Worm (Caenorhabditis elegans) whole organism, L4 larva: Measurements from ENCODE around the gene nhr-8.
A peak's percentile ranks its signal among the peaks of the same experiment; 100 is the strongest.

Experiments
- F10B5.3 ChIP-seq: sonication (generic microtip); optimal IDR thresholded peaks from 2 replicates; lab custom pipeline; 2016; ENCODE audit warnings: mild to moderate bottlenecking, missing genetic modification characterization, missing compliant biosample characterization
- F26F4.8 ChIP-seq: fragments of 200-800 bp; sonication (Bioruptor generic); conservative IDR thresholded peaks from 2 replicates; pipeline ENCODE4 v1.3.6; 2022; ENCODE audit warnings: missing genetic modification characterization, missing compliant biosample characterization
- R02D3.7 ChIP-seq: fragments of 150-350 bp; sonication (generic microtip); optimal IDR thresholded peaks from 3 replicates; lab custom pipeline; 2014; ENCODE audit warnings: missing biosample characterization, missing genetic modification characterization
- T20F7.1 ChIP-seq: fragments of 200-800 bp; sonication (Bioruptor generic); optimal IDR thresholded peaks from 2 replicates; lab custom pipeline; 2018; ENCODE audit warnings: mild to moderate bottlenecking, missing genetic modification characterization, missing compliant biosample characterization
- Y48G9A.11 ChIP-seq: fragments of 200-800 bp; sonication (Bioruptor generic); IDR thresholded peaks from 2 replicates; pipeline ENCODE4 v1.3.6; 2022; ENCODE audit warnings: missing genetic modification reagents, missing genetic modification characterization, missing compliant biosample characterization
- Y5F2A.4 ChIP-seq: fragments of 200-800 bp; sonication (Bioruptor generic); optimal IDR thresholded peaks from 2 replicates; lab custom pipeline; 2018; ENCODE audit warnings: mild to moderate bottlenecking, missing genetic modification characterization, missing compliant biosample characterization
- aha-1 ChIP-seq: fragments of 150-350 bp; peaks from one replicate; lab custom pipeline; 2014; ENCODE audit warnings: missing biosample characterization, missing genetic modification characterization
- aly-2 ChIP-seq: sonication (generic microtip); optimal IDR thresholded peaks from 2 replicates; lab custom pipeline; 2018; ENCODE audit warnings: missing biosample characterization, missing genetic modification characterization
- ceh-20 ChIP-seq: fragments of 200-800 bp; sonication (Bioruptor generic); IDR thresholded peaks from 2 replicates; pipeline ENCODE4 v1.3.6; 2022; ENCODE audit warnings: missing genetic modification reagents, missing genetic modification characterization, missing compliant biosample characterization
- ceh-28 ChIP-seq: fragments of 150-350 bp; optimal IDR thresholded peaks from 2 replicates; lab custom pipeline; 2014; ENCODE audit warnings: missing biosample characterization, missing genetic modification reagents, missing genetic modification characterization
- ceh-62 ChIP-seq: sonication (generic microtip); optimal IDR thresholded peaks from 2 replicates; lab custom pipeline; 2017; ENCODE audit warnings: missing biosample characterization, missing genetic modification characterization
- daf-16 ChIP-seq, 3 experiments: sonication (generic microtip); optimal IDR thresholded peaks; 2 replicates each; lab custom pipeline; 2016 to 2017; ENCODE audit warnings: missing genetic modification characterization in 3 of 3, missing genetic modification reagents in 3 of 3, mild to moderate bottlenecking in 2 of 3, missing compliant biosample characterization in 2 of 3, missing biosample characterization in 1 of 3, moderate library complexity in 1 of 3
- dmd-8 ChIP-seq: fragments of 200-800 bp; sonication (Bioruptor generic); IDR thresholded peaks from 2 replicates; pipeline ENCODE4 v1.3.6; 2022; ENCODE audit warnings: missing genetic modification characterization, missing compliant biosample characterization
- duxl-1 ChIP-seq: sonication (generic microtip); optimal IDR thresholded peaks from 2 replicates; lab custom pipeline; 2016; ENCODE audit warnings: mild to moderate bottlenecking, missing genetic modification characterization, moderate library complexity, missing compliant biosample characterization; ENCODE audit not compliant: poor library complexity
- egl-27 ChIP-seq: sonication (generic microtip); optimal IDR thresholded peaks from 3 replicates; lab custom pipeline; 2017; ENCODE audit warnings: missing biosample characterization, missing genetic modification reagents, missing genetic modification characterization
- egl-43 ChIP-seq: fragments of 200-800 bp; sonication (Bioruptor generic); IDR thresholded peaks from 2 replicates; pipeline ENCODE4 v1.3.6; 2022; ENCODE audit warnings: missing genetic modification reagents, missing genetic modification characterization, missing compliant biosample characterization
- hlh-11 ChIP-seq: fragments of 200-800 bp; sonication (Bioruptor generic); optimal IDR thresholded peaks from 2 replicates; lab custom pipeline; 2018; ENCODE audit warnings: mild to moderate bottlenecking, missing genetic modification characterization, missing compliant biosample characterization
- lin-29 ChIP-seq: fragments of 200-800 bp; sonication (Bioruptor generic); IDR thresholded peaks from 2 replicates; pipeline ENCODE4 v1.3.6; 2022; ENCODE audit warnings: missing genetic modification reagents, missing genetic modification characterization, missing compliant biosample characterization
- lin-39 ChIP-seq: fragments of 150-350 bp; optimal IDR thresholded peaks from 2 replicates; lab custom pipeline; 2014; ENCODE audit warnings: missing biosample characterization, missing genetic modification reagents, missing genetic modification characterization
- lir-3 ChIP-seq: sonication (generic microtip); optimal IDR thresholded peaks from 2 replicates; lab custom pipeline; 2016; ENCODE audit warnings: mild to moderate bottlenecking, missing genetic modification characterization, missing compliant biosample characterization
- nhr-10 ChIP-seq: fragments of 150-350 bp; optimal IDR thresholded peaks from 2 replicates; lab custom pipeline; 2014; ENCODE audit warnings: missing biosample characterization, missing genetic modification characterization
- nhr-111 ChIP-seq: fragments of 200-800 bp; sonication (Bioruptor generic); optimal IDR thresholded peaks from 2 replicates; lab custom pipeline; 2018; ENCODE audit warnings: mild to moderate bottlenecking, missing genetic modification characterization, missing compliant biosample characterization
- nhr-237 ChIP-seq: sonication (generic microtip); optimal IDR thresholded peaks from 2 replicates; lab custom pipeline; 2017; ENCODE audit warnings: missing biosample characterization, missing genetic modification characterization
- nhr-76 ChIP-seq: fragments of 150-350 bp; optimal IDR thresholded peaks from 2 replicates; lab custom pipeline; 2014; ENCODE audit warnings: missing biosample characterization, missing genetic modification characterization
- saeg-2 ChIP-seq: fragments of 200-800 bp; sonication (Bioruptor generic); IDR thresholded peaks from 2 replicates; pipeline ENCODE4 v1.3.6; 2022; ENCODE audit warnings: missing genetic modification reagents, missing genetic modification characterization, missing compliant biosample characterization
- set-16 ChIP-seq: fragments of 200-800 bp; sonication (Bioruptor generic); IDR thresholded peaks from 2 replicates; pipeline ENCODE4 v1.3.6; 2022; ENCODE audit warnings: missing genetic modification reagents, missing genetic modification characterization, missing compliant biosample characterization
- tag-97 ChIP-seq: fragments of 200-800 bp; sonication (Bioruptor generic); IDR thresholded peaks from 2 replicates; pipeline ENCODE4 v1.3.6; 2022; ENCODE audit warnings: missing genetic modification characterization, missing compliant biosample characterization
- tra-1 ChIP-seq: fragments of 200-800 bp; sonication (Bioruptor generic); IDR thresholded peaks from 2 replicates; pipeline ENCODE4 v1.3.6; 2022; ENCODE audit warnings: missing genetic modification reagents, missing genetic modification characterization, missing compliant biosample characterization
- unc-130 ChIP-seq: sonication (generic microtip); optimal IDR thresholded peaks from 2 replicates; lab custom pipeline; 2016; ENCODE audit warnings: missing genetic modification reagents, missing genetic modification characterization, missing compliant biosample characterization
- zfp-2 ChIP-seq: sonication (generic microtip); optimal IDR thresholded peaks from 2 replicates; lab custom pipeline; 2016; ENCODE audit warnings: mild to moderate bottlenecking, missing genetic modification characterization, missing compliant biosample characterization
- zfp-3 ChIP-seq: fragments of 200-800 bp; sonication (Bioruptor generic); conservative IDR thresholded peaks from 2 replicates; pipeline ENCODE4 v1.3.6; 2022; ENCODE audit warnings: missing genetic modification reagents, missing genetic modification characterization, missing compliant biosample characterization
- zip-11 ChIP-seq: fragments of 200-800 bp; sonication (Bioruptor generic); IDR thresholded peaks from 2 replicates; pipeline ENCODE4 v1.3.6; 2022; ENCODE audit warnings: missing genetic modification characterization, missing compliant biosample characterization
- zip-2 ChIP-seq: fragments of 150-350 bp; optimal IDR thresholded peaks from 2 replicates; lab custom pipeline; 2014; ENCODE audit warnings: missing biosample characterization, missing genetic modification characterization
- ztf-7 ChIP-seq: fragments of 150-350 bp; optimal IDR thresholded peaks from 2 replicates; lab custom pipeline; 2014; ENCODE audit warnings: missing biosample characterization, missing genetic modification characterization

Gene nhr-8

DNA sequence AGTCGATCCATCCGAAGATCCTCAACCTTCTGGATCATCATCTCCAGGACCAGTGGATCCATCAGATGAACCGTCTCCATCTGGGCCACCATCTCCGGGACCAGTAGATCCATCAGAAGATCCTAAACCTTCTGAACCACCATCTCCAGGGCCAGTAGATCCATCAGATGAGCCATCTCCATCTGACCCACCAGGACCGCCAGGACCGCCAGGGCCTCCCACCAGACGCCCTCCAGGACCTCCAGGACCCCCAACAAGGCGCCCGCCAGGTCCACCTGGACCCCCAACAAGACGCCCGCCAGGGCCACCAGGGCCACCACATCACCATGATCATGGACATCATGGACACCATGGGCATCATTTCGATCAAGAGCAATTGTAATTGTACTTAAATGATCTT is 16.5 kb downstream of the nhr-8 start:
- TF ChIP-seq F10B5.3 (no peak), saeg-2 (GFP tag; lab: Robert Waterston, UW) (0 out of 2 replicates have a peak, but pooled peaks have one; percentile 22), dmd-8 (GFP tag; lab: Robert Waterston, UW) (no peak), Y48G9A.11 (GFP tag; lab: Robert Waterston, UW) (0 out of 2 replicates have a peak, but pooled peaks have one; percentile 21), ceh-28 (tag; lab: Kevin White, UChicago) (no peak), nhr-237 (tag; lab: Kevin White, UChicago) (no peak), zip-2 (no peak), set-16 (GFP tag; lab: Robert Waterston, UW) (peak; percentile 95), aly-2 (tag; lab: Kevin White, UChicago) (no peak), tra-1 (GFP tag; lab: Robert Waterston, UW) (no peak), nhr-10 (tag; lab: Kevin White, UChicago) (no peak), aha-1 (tag; lab: Kevin White, UChicago) (peak; percentile 87), egl-43 (no peak), lir-3 (tag; lab: Kevin White, UChicago) (no peak), R02D3.7 (tag; lab: Kevin White, UChicago) (no peak), zfp-3 (GFP tag; lab: Robert Waterston, UW) (no peak), tag-97 (GFP tag; lab: Robert Waterston, UW) (no peak)

DNA sequence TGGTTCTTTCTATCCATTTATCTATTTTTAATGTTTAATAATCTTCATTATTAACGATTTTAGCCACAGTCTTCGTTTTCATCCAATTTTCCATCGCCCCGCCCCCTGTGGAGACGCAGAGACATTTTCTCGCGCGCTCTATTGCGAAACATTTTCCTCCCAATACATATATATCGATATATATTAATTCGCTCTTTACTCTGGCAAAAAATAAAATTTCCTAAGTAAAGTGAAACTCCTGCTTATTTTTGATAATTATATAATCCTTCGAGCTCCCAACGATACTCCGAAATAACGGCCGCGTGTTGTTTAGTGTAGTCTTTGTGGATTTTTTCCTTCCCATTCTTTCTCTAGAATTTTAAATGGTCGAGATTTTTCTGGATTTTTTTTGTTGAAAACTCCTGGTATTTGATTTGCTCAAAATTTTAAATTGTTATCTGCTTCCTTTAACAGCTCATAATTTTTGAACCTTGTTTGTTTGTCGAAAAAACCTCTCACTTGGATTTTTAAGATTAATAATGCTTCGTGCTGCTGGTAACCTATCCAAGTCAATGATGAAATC is 17.7 kb downstream of the nhr-8 start, which contains the start of gene sucg-1:
sucg-1 (plus strand) TSS at position 512 of the 562 bp plus-strand sequence.
- peak; percentile 82 for TF ChIP-seq T20F7.1 (GFP tag; lab: Kevin White, UChicago)
- no peak for TF ChIP-seq ztf-7
- TF ChIP-seq, all 104 proteins: peak for 1

DNA sequence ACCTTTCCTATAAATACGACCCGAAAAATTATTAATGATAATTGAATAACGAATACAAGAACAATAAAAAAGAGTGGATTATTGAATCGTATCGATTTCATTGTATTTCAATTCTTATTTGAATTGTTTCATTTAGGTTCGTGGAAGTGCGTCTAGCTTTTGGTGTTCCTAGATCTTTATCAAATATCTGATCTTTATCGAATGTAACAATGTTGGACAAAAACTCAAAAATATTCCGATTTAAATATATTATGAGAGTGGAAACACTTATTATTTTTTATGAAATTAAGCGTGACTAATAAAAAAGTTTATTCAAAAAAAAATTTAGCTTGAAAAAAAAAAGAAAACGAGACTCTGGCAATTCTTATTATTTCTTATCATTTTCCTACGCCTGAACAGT is 21.2 kb downstream of the nhr-8 start, which contains the start of the genes C50F7.9 and C50F7.3:
C50F7.9 (minus strand) TSS at position 101 of the 400 bp plus-strand sequence.
C50F7.3 (plus strand) TSS at position 370 of the 400 bp plus-strand sequence.
- TF ChIP-seq egl-27 (tag; lab: Kevin White, UChicago) (no peak), nhr-76 (tag; lab: Kevin White, UChicago) (no peak), ztf-7 (no peak), ceh-62 (tag; lab: Kevin White, UChicago) (no peak)

ce11 chrIV:7734173-7734572 is 23.4 kb downstream of the nhr-8 start:
- TF ChIP-seq ceh-20 (GFP tag; lab: Robert Waterston, UW) (no peak), daf-16 (GFP tag; optimal IDR thresholded peaks at IDR 0.05; lab: Kevin White, UChicago) (no peak), daf-16 (tag; optimal IDR thresholded peaks at IDR 0.05; lab: Kevin White, UChicago) (peak; percentile 93)

DNA sequence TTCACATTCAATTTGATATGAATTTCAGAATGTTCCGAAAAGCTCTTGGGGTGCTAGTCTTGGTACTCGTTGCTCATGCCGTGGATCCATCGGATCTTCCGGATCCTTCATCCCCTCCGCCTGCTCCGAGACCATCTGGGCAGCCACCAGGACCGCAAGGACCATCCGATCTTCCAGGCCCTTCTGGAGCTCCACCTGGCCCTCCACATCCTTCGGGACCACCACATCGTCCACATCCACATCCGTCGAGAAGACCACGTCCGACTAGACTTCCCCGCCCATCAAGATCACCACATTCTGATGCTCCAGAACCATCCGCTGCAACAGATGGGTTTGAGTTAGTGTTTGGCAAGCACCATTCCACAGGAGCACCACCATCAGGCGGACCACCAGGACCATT is 23.8 kb downstream of the nhr-8 start, which contains the start of gene clx-1:
clx-1 (plus strand) TSS at position 30 of the 400 bp plus-strand sequence.
- TF ChIP-seq lin-29 (GFP tag; lab: Robert Waterston, UW) (no peak), nhr-111 (no peak), Y5F2A.4 (GFP tag; lab: Kevin White, UChicago) (no peak), set-16 (GFP tag; lab: Robert Waterston, UW) (peak; percentile 91), zfp-2 (no peak), duxl-1 (tag; lab: Kevin White, UChicago) (no peak)

DNA sequence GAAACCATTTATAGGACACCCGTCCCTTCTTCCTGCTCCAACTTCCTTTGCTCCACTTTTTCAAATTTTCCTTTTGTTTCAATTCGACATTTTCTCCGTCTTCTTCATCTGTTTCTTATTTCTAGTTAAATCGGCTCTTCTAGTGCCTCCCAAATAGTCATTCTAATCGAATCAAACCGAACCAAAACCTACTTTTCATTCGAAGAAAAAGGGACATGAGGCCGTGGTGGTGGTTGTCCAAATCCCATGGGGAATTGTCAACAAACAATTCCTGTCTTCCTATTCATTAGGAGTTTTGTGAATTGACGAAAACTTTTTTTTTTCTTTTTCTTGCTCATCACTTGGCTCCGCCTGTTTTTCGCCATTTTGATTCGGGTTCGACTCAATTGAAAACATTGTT is 25.8 kb downstream of the nhr-8 start:
- TF ChIP-seq saeg-2 (GFP tag; lab: Robert Waterston, UW) (no peak), unc-130 (GFP tag; lab: Kevin White, UChicago) (no peak), zip-11 (no peak), lin-39 (tag; lab: Kevin White, UChicago) (no peak), hlh-11 (tag; lab: Kevin White, UChicago) (no peak), ceh-20 (GFP tag; lab: Robert Waterston, UW) (no peak), F26F4.8 (GFP tag; lab: Robert Waterston, UW) (no peak), T20F7.1 (GFP tag; lab: Kevin White, UChicago) (no peak)
